Worm (Caenorhabditis elegans) whole organism, L4/young adult: Measurements from ENCODE around the gene F57B1.1.

ENCODE experiments used
- W03F9.2 ChIP-seq: fragments of 150-350 bp; optimal IDR thresholded peaks from 2 replicates; lab custom pipeline; 2014; ENCODE audit warnings: missing biosample characterization, missing genetic modification characterization
- dao-5 ChIP-seq: sonication (generic microtip); optimal IDR thresholded peaks from 2 replicates; lab custom pipeline; 2016; ENCODE audit warnings: missing genotype, missing genetic modification characterization, moderate library complexity, missing compliant biosample characterization
- him-1 ChIP-seq: sonication (generic microtip); optimal IDR thresholded peaks from 2 replicates; lab custom pipeline; 2016; ENCODE audit warnings: missing genotype, missing genetic modification reagents, missing genetic modification characterization, missing compliant biosample characterization

- no peak for TF ChIP-seq dao-5 (tag; lab: Kevin White, UChicago)
- no peak for TF ChIP-seq W03F9.2 (tag; lab: Kevin White, UChicago)
- TF ChIP-seq him-1 (tag; lab: Kevin White, UChicago): no peak
Observed at ce11 chrV:13200609-13201008, 5.2 kb upstream of the F57B1.1 start.
